Worm (Caenorhabditis elegans) whole organism, midembryonic: ENCODE results near the gene C33D3.3.

Experiments
- T22C8.4 ChIP-seq: fragments of 200-800 bp; sonication (Bioruptor generic); IDR thresholded peaks from 2 replicates; pipeline ENCODE4 v1.3.6; 2022; ENCODE audit warnings: missing genetic modification characterization, missing compliant biosample characterization
- cog-1 ChIP-seq: sonication (generic microtip); optimal IDR thresholded peaks from 2 replicates; lab custom pipeline; 2016; ENCODE audit warnings: missing genetic modification characterization, missing compliant biosample characterization
- flt-1 ChIP-seq: fragments of 200-800 bp; sonication (Bioruptor generic); IDR thresholded peaks from 2 replicates; pipeline ENCODE4 v1.3.6; 2022; ENCODE audit warnings: missing genetic modification characterization, missing compliant biosample characterization
- klf-2 ChIP-seq: fragments of 200-800 bp; sonication (Bioruptor generic); conservative IDR thresholded peaks from 2 replicates; pipeline ENCODE4 v1.3.6; 2022; ENCODE audit warnings: missing genetic modification reagents, missing genetic modification characterization, missing compliant biosample characterization
- med-1 ChIP-seq: sonication (generic microtip); optimal IDR thresholded peaks from 2 replicates; lab custom pipeline; 2017; ENCODE audit warnings: missing genetic modification characterization, mild to moderate bottlenecking, missing compliant biosample characterization, antibody characterized with exemption, missing genetic modification reagents; ENCODE audit not compliant: insufficient read depth
- ref-1 ChIP-seq: fragments of 200-800 bp; sonication (Bioruptor generic); conservative IDR thresholded peaks from 2 replicates; pipeline ENCODE4 v1.3.6; 2022; ENCODE audit warnings: missing genetic modification reagents, missing genetic modification characterization, missing compliant biosample characterization
- tab-1 ChIP-seq: fragments of 200-800 bp; sonication (Bioruptor generic); IDR thresholded peaks from 2 replicates; pipeline ENCODE4 v1.3.6; 2022; ENCODE audit warnings: missing genetic modification characterization, missing compliant biosample characterization
- ztf-23 ChIP-seq: fragments of 200-800 bp; sonication (Bioruptor generic); IDR thresholded peaks from 2 replicates; pipeline ENCODE4 v1.3.6; 2022; ENCODE audit warnings: missing genetic modification reagents, missing genetic modification characterization, missing compliant biosample characterization
- ztf-29 ChIP-seq: fragments of 200-800 bp; sonication (Bioruptor generic); IDR thresholded peaks from 2 replicates; pipeline ENCODE4 v1.3.6; 2022; ENCODE audit warnings: missing genetic modification reagents, missing genetic modification characterization, missing compliant biosample characterization

The C33D3.3 gene

DNA sequence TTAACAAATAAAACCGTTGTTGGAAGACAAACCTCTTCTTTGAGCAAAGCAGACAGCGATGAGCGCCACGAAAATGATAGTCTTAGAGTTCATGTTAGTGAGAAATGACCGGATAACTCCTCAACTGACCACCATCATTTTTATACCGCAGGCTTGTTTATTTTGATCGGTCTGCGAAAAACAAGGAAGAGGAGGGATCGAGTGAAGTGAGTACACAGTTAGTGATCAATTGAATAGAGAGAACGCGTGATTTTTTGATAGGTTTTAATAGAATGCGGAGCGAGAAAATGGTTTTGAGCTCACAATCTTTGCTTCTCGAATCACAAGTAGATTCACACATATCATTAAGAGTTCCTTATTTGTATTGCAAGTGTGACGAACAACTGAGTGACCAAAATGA is 36.2 kb downstream of the C33D3.3 start, which contains the start of gene F14F3.4:
TSS of gene F14F3.4 (minus strand) at position 101 of the 400 bp plus-strand sequence.
- TF ChIP-seq ztf-29 = no peak
- no peak for TF ChIP-seq ref-1 (GFP tag; lab: Robert Waterston, UW)
- no peak for TF ChIP-seq tab-1 (GFP tag; lab: Robert Waterston, UW)
- no peak for TF ChIP-seq T22C8.4 (GFP tag; lab: Robert Waterston, UW)
- no peak for TF ChIP-seq klf-2
- no peak for TF ChIP-seq med-1 (GFP tag; lab: Kevin White, UChicago)
- no peak for TF ChIP-seq flt-1 (GFP tag; lab: Robert Waterston, UW)
- no peak for TF ChIP-seq cog-1 (tag; lab: Kevin White, UChicago)
- TF ChIP-seq ztf-23 (GFP tag; lab: Robert Waterston, UW) = no peak

DNA sequence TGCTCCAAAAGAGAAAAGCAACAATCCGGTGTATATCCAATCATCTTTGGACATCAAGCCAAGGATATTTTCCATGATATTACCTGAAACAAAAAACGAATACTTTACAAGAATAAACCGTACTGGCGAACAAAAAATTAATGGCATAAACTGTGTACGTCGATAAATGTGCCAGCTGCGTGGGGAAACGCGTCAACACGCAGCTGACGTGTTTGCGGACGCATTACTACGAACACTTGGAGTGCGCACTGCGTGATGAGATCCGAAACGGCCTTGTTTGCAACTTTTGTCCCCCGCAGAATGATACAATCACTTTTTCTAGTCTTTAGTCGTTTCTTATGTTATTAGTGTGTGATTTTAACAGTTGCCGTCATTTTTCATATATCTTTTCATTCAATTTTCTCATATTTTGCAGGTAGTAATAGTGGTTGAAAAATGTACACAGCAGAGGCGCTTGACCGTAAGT is 39.4 kb downstream of the C33D3.3 start, which contains the start of the genes mboa-7 and git-1:
TSS of gene mboa-7 (minus strand) at position 83 of the 466 bp plus-strand sequence.
TSS of gene git-1 (plus strand) at position 416 of the 466 bp plus-strand sequence.
- TF ChIP-seq ztf-23 (GFP tag; lab: Robert Waterston, UW) (0 out of 2 replicates have a peak, but pooled peaks have one; percentile 45), flt-1 (GFP tag; lab: Robert Waterston, UW) (0 out of 2 replicates have a peak, but pooled peaks have one; percentile 16), tab-1 (GFP tag; lab: Robert Waterston, UW) (0 out of 2 replicates have a peak, but pooled peaks have one; percentile 71), ref-1 (GFP tag; lab: Robert Waterston, UW) (no peak), cog-1 (tag; lab: Kevin White, UChicago) (peak; percentile 62)

DNA sequence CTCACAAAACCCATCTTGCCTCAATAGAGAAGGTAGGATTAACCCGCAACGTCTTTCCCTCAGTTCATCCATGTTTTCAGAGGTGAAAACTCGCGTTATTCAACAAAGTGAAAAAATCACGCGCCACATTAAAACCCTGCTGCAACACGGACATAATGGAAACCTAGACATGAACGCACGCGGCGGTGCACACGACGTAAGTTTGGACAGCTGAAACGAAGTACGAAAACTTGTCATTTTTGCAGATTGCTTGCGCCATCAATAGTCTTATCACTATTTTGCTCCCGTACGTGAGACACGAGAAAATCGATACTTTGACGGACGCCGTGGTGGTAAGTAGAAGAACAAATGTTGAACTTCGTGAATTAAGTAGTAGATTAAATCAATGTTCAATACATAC is 42.3 kb downstream of the C33D3.3 start:
- TF ChIP-seq ztf-23 (GFP tag; lab: Robert Waterston, UW) (no peak), flt-1 (GFP tag; lab: Robert Waterston, UW) (no peak), tab-1 (GFP tag; lab: Robert Waterston, UW) (no peak), med-1 (GFP tag; lab: Kevin White, UChicago) (no peak), klf-2 (no peak), cog-1 (tag; lab: Kevin White, UChicago) (no peak), T22C8.4 (GFP tag; lab: Robert Waterston, UW) (no peak), ref-1 (GFP tag; lab: Robert Waterston, UW) (no peak), ztf-29 (no peak)

DNA sequence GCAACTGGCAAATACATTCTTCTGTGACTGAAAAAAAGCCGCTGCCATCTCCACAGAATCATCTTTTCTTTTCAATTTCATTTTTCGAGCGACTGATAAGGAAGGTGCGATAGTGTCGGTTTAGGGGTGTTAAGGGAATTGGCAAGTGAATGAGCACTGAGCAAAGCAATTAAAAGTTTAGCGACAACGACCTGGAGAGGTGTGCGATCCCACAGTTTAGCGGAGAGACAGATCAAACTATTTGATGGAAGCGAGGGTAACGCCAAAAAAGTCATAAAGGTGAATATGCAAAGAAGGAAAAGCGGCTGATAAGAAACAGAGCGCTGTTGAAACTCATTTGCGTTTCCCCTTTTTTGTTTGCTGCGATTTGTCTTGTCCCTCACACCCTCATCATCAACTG is 43.8 kb downstream of the C33D3.3 start, which contains the start of the genes F14F3.5 and slcf-1:
TSS of gene F14F3.5 (minus strand) at position 234 of the 400 bp plus-strand sequence.
TSS of gene slcf-1 (plus strand) at position 302 of the 400 bp plus-strand sequence.
- TF ChIP-seq ztf-29 (no peak), tab-1 (GFP tag; lab: Robert Waterston, UW) (no peak), ztf-23 (GFP tag; lab: Robert Waterston, UW) (no peak), T22C8.4 (GFP tag; lab: Robert Waterston, UW) (no peak), cog-1 (tag; lab: Kevin White, UChicago) (no peak), flt-1 (GFP tag; lab: Robert Waterston, UW) (no peak), med-1 (GFP tag; lab: Kevin White, UChicago) (no peak)

DNA sequence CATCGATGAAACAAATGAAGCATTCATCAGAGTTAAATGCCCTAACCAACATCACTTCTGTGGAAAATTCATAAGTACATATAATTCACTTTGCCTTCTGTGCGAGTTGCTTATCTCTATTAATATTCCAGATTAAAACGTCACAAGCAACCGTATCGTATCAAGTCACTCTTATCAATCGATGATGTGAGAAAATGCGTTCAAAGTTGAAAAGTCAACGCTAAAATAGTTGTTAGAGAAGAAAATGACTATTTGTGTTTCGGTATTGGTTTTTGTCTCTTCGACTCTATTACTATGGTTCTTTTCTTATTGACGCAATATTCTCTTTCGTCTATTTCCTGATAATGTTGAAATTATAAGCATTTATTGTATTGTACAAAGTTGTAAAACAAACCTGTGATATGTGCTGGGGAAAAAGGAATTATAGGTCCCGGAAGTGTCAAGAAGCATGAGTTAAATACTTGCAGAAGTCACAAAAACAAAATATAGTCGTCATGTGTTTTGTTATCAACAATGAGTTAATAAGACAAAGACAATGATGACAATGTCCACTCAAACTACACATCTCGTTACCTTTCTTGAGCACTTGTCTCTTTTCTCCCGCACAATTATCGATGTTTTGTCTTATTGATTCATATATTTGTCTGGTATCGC is 47.2 kb downstream of the C33D3.3 start:
- TF ChIP-seq tab-1 (GFP tag; lab: Robert Waterston, UW) (no peak), ref-1 (GFP tag; lab: Robert Waterston, UW) (no peak), flt-1 (GFP tag; lab: Robert Waterston, UW) (no peak), med-1 (GFP tag; lab: Kevin White, UChicago) (no peak), cog-1 (tag; lab: Kevin White, UChicago) (no peak), ztf-23 (GFP tag; lab: Robert Waterston, UW) (no peak), ztf-29 (no peak)

DNA sequence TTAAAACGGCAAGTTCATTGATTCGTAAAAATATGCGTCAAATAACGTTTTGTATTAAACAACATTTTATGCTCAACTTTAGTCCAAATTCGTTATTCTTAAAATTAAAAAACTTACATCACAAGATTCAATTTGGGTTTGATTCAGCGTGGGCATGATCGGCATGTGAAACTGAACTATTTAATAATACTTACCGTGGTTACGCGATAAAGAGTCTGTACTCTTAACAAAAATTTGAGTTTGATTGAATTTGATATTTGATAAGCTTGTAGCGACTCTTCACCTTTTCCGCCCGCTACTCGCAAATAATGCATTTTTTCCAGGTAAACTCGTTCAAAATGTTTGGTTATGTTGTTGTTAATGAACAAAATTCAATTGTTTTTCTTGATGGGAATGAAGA is 48.3 kb downstream of the C33D3.3 start, which contains the start of gene glo-3:
TSS of gene glo-3 (plus strand) at position 253 of the 400 bp plus-strand sequence.
- no peak for TF ChIP-seq tab-1 (GFP tag; lab: Robert Waterston, UW)
- no peak for TF ChIP-seq flt-1 (GFP tag; lab: Robert Waterston, UW)
- TF ChIP-seq ztf-29 = no peak

DNA sequence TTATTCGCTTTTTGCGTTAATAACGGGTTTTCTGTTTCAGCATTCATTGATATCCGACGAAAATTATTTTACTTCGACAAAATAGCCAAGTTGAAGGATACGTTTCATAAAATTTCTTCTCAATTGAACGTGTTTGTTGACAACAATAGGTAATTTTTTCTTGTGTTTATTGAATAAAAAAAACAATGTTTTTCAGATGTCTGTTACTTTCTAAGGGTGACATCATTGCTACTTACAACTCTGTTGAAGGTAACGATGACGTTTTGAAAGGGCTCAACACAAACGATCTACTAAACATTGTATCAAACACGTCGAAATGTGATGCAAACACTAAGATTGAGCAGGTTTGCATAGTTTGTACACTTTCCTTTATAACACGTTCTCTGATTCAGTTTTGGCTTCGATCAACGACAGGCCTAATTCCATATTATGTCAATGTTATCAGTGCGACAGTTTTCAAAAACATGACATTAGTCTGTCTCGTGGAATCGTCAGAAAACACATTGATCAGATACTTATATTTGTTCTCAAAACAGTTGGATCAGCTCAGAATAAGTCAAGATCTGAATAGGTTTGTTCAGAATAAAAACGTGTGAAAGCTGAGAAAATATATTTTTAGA is 49.6 kb downstream of the C33D3.3 start:
- TF ChIP-seq flt-1 (GFP tag; lab: Robert Waterston, UW) = no peak
- no peak for TF ChIP-seq klf-2
- TF ChIP-seq ztf-29 = no peak
- TF ChIP-seq ztf-23 (GFP tag; lab: Robert Waterston, UW) = no peak
- TF ChIP-seq ref-1 (GFP tag; lab: Robert Waterston, UW) = no peak
- no peak for TF ChIP-seq med-1 (GFP tag; lab: Kevin White, UChicago)
- TF ChIP-seq T22C8.4 (GFP tag; lab: Robert Waterston, UW) = no peak
- TF ChIP-seq cog-1 (tag; lab: Kevin White, UChicago) = no peak
- TF ChIP-seq tab-1 (GFP tag; lab: Robert Waterston, UW) = no peak
